Fruit fly (Drosophila melanogaster) whole organism, adult: ENCODE data around the gene CG14352.

Experiments used
- CG11617 ChIP-seq: fragments of 200-800 bp; sonication (Bioruptor generic); optimal IDR thresholded peaks from 2 replicates; lab custom pipeline; 2017; ENCODE audit warnings: mild to moderate bottlenecking, missing biosample characterization, missing genetic modification reagents, missing genetic modification characterization
- CG12768 ChIP-seq: fragments of 200-800 bp; sonication (Bioruptor generic); optimal IDR thresholded peaks from 2 replicates; lab custom pipeline; 2017; ENCODE audit warnings: missing biosample characterization, missing genetic modification characterization, mild to moderate bottlenecking, moderate library complexity, missing genetic modification reagents
- CG14711 ChIP-seq: fragments of 200-800 bp; sonication (Bioruptor generic); optimal IDR thresholded peaks from 2 replicates; lab custom pipeline; 2018; ENCODE audit warnings: missing biosample characterization, mild to moderate bottlenecking, missing genetic modification characterization, moderate library complexity
- CG1620 ChIP-seq: fragments of 200-800 bp; sonication (Bioruptor generic); optimal IDR thresholded peaks from 2 replicates; lab custom pipeline; 2016; ENCODE audit warnings: missing biosample characterization, missing genetic modification characterization
- CG33017 ChIP-seq: fragments of 200-800 bp; sonication (Bioruptor generic); optimal IDR thresholded peaks from 2 replicates; lab custom pipeline; 2018; ENCODE audit warnings: missing biosample characterization, mild to moderate bottlenecking, missing genetic modification characterization, moderate library complexity
- CG5204 ChIP-seq: fragments of 200-800 bp; sonication (Bioruptor generic); optimal IDR thresholded peaks from 2 replicates; lab custom pipeline; 2016; ENCODE audit warnings: missing biosample characterization, missing genetic modification characterization
- CG7045 ChIP-seq: fragments of 200-800 bp; sonication (Bioruptor generic); optimal IDR thresholded peaks from 2 replicates; lab custom pipeline; 2017; ENCODE audit warnings: missing biosample characterization, mild to moderate bottlenecking, missing genetic modification characterization
- CG7101 ChIP-seq: fragments of 200-800 bp; sonication (Bioruptor generic); optimal IDR thresholded peaks from 2 replicates; lab custom pipeline; 2018; ENCODE audit warnings: missing biosample characterization, mild to moderate bottlenecking, missing genetic modification characterization, moderate library complexity
- Clk ChIP-seq: fragments of 200-800 bp; sonication (Bioruptor generic); optimal IDR thresholded peaks from 2 replicates; lab custom pipeline; 2017; ENCODE audit warnings: missing biosample characterization, missing genetic modification characterization
- Crg-1 ChIP-seq: fragments of 200-800 bp; sonication (Bioruptor generic); optimal IDR thresholded peaks from 2 replicates; lab custom pipeline; 2016; ENCODE audit warnings: missing biosample characterization, missing genetic modification characterization
- Hr96 ChIP-seq: fragments of 200-800 bp; sonication (Bioruptor generic); optimal IDR thresholded peaks from 2 replicates; lab custom pipeline; 2016; ENCODE audit warnings: missing biosample characterization, missing genetic modification characterization
- Mnt ChIP-seq: fragments of 200-800 bp; sonication (Bioruptor generic); optimal IDR thresholded peaks from 2 replicates; lab custom pipeline; 2016; ENCODE audit warnings: missing biosample characterization, mild to moderate bottlenecking, missing genetic modification characterization
- bab1 ChIP-seq: fragments of 200-800 bp; sonication (Bioruptor generic); optimal IDR thresholded peaks from 3 replicates; lab custom pipeline; 2019; ENCODE audit warnings: missing biosample characterization, mild to moderate bottlenecking, missing genetic modification characterization, moderate library complexity
- cic ChIP-seq: fragments of 200-800 bp; sonication (Bioruptor generic); optimal IDR thresholded peaks from 2 replicates; lab custom pipeline; 2017; ENCODE audit warnings: missing biosample characterization, mild to moderate bottlenecking, missing genetic modification characterization, moderate library complexity
- cnc ChIP-seq, 2 experiments: fragments of >200 bp; optimal IDR thresholded peaks; 2 replicates each; lab custom pipeline; 2017
- kay ChIP-seq: fragments of 200-800 bp; sonication (Bioruptor generic); peaks from one replicate; lab custom pipeline; 2016; ENCODE audit warnings: missing biosample characterization, missing genetic modification characterization, borderline replicate concordance
- ovo ChIP-seq: fragments of 200-800 bp; sonication (Bioruptor generic); optimal IDR thresholded peaks from 2 replicates; lab custom pipeline; 2016; ENCODE audit warnings: missing biosample characterization, missing genetic modification characterization
- pad ChIP-seq: fragments of 200-800 bp; sonication (Bioruptor generic); optimal IDR thresholded peaks from 3 replicates; lab custom pipeline; 2017; ENCODE audit warnings: missing biosample characterization, missing genetic modification characterization, mild to moderate bottlenecking, moderate library complexity, missing genetic modification reagents
- tj ChIP-seq: fragments of 200-800 bp; sonication (Bioruptor generic); optimal IDR thresholded peaks from 3 replicates; lab custom pipeline; 2017; ENCODE audit warnings: missing biosample characterization, mild to moderate bottlenecking, missing genetic modification characterization, moderate library complexity
- toe ChIP-seq: fragments of 200-800 bp; sonication (Bioruptor generic); optimal IDR thresholded peaks from 2 replicates; lab custom pipeline; 2016; ENCODE audit warnings: missing biosample characterization, missing genetic modification characterization

CG14352 gene

DNA sequence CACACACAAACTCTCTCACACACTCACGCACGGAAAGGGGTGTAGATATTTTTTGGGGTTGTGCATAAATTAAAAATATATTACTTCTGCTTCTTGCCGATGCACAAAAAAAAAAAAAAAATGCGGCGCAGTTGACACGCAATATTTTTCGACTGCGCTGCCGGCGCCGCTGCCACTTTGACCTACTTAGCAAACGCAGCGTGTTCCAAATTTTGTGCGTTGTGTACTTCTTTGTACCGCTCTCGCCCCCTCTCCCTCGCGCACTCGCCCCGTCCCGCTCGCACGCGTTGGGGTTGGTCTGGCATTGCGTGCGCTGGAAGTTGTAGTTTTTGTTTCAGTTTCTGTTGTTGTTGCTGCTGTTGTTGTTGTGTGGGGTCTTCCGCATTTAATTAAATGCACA lies 43.0 kb downstream of the CG14352 start:
- TF ChIP-seq CG7045 = no peak
- TF ChIP-seq CG33017 (tag; lab: Kevin White, UChicago) = no peak
- no peak for TF ChIP-seq toe
- no peak for TF ChIP-seq Clk (GFP tag; lab: Kevin White, UChicago)
- TF ChIP-seq cnc (optimal IDR thresholded peaks at IDR 0.05; lab: Kevin White, UChicago) = no peak
- no peak for TF ChIP-seq CG5204 (GFP tag; lab: Kevin White, UChicago)
- no peak for TF ChIP-seq Mnt
- no peak for TF ChIP-seq tj (GFP tag; lab: Kevin White, UChicago)
- TF ChIP-seq cic (GFP tag; lab: Kevin White, UChicago) = no peak

DNA sequence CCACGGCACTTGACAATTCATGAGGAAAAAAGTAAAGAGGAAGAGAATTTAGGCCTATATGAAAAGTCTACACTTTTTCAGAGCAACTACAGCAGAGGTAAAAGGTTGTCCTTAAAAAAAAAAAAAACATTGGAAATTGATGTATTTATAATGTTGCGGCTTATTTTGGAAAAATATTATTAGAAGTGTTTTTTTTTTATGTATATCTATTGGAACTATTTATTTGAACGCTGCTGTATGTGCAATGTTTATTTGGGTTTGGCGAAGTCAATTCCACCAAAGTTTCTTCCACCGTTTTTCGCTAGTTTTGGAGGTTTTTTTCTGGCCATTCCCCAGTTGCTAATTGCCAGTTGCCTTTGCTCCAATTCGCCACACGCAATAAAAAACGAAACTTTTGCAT lies 44.6 kb downstream of the CG14352 start:
- TF ChIP-seq CG12768 (GFP tag; lab: Kevin White, UChicago) (no peak), bab1 (GFP tag; lab: Kevin White, UChicago) (no peak), cic (GFP tag; lab: Kevin White, UChicago) (no peak), ovo (GFP tag; lab: Kevin White, UChicago) (no peak), Crg-1 (no peak), CG14711 (tag; lab: Kevin White, UChicago) (no peak)

DNA sequence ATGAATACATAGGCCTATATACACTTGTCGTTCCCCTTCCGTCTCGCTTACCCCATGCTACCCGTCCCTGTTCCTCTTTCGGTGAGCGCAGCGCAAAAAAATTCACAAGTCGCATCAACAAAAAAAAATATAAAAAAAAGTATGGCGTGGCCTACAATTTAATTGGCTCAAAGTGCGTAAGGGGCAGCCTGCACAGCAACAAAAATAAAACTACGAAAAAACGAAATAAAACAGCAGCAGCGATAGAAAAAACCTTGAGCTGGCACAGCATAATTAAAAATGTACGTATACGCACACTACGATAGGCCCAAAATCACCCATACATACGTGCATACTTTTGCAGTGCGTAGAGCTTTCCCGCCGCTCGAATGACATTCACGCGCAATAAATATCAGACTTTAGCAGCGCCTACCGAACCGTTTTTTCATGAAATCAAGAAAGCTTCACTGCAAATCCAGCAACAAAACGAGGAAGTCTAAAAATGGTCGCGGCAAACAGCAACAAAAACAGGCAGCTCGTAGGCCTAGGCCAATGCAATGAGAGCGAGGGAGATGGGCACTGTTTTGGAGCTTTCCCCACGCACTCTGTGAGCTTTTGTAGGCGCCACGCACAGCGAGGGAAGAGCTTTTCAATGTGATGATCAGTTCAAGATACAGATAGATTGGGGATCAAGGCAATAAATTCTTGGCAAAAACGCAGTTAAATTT lies 45.8 kb downstream of the CG14352 start:
- TF ChIP-seq kay (GFP tag; lab: Kevin White, UChicago) = no peak
- no peak for TF ChIP-seq tj (GFP tag; lab: Kevin White, UChicago)
- no peak for TF ChIP-seq CG5204 (GFP tag; lab: Kevin White, UChicago)
- TF ChIP-seq CG1620 = no peak
- no peak for TF ChIP-seq cnc (optimal IDR thresholded peaks at IDR 0.05; lab: Kevin White, UChicago)
- TF ChIP-seq CG7101 = no peak
- TF ChIP-seq ovo (GFP tag; lab: Kevin White, UChicago) = no peak
- TF ChIP-seq CG12768 (GFP tag; lab: Kevin White, UChicago) = no peak
- no peak for TF ChIP-seq CG7045
- TF ChIP-seq bab1 (GFP tag; lab: Kevin White, UChicago) = no peak
- no peak for TF ChIP-seq toe
- no peak for TF ChIP-seq Hr96
- TF ChIP-seq Crg-1 = no peak
- TF ChIP-seq CG11617 (GFP tag; lab: Kevin White, UChicago) = no peak
- TF ChIP-seq cic (GFP tag; lab: Kevin White, UChicago) = no peak

DNA sequence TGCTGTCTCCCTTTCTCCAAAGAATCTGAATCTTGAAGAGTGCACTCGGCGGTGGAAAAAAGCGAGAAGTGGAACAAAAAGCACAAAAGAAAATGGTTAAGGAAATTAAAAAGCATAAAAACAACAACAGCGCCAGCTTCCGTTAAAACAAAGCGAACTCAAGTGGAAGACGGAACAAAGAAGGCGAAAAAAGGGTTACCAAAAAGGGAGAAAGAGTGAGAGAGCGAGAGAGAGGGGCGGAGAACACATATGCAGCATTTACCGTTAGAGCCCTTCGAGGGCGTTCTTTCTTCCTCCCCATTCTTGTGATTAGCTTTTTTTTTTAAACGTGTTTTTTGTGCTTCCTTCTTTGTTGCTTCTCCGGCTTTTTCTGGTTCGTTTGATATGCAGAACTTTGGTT lies 46.9 kb downstream of the CG14352 start:
- no peak for TF ChIP-seq kay (GFP tag; lab: Kevin White, UChicago)
- no peak for TF ChIP-seq ovo (GFP tag; lab: Kevin White, UChicago)
- no peak for TF ChIP-seq pad (GFP tag; lab: Kevin White, UChicago)
- TF ChIP-seq CG7045 = no peak
- no peak for TF ChIP-seq Hr96
- no peak for TF ChIP-seq bab1 (GFP tag; lab: Kevin White, UChicago)
- TF ChIP-seq CG7101 = no peak
- no peak for TF ChIP-seq CG5204 (GFP tag; lab: Kevin White, UChicago)
- no peak for TF ChIP-seq CG12768 (GFP tag; lab: Kevin White, UChicago)
- no peak for TF ChIP-seq cnc (optimal IDR thresholded peaks at IDR 0.05; lab: Kevin White, UChicago)
- no peak for TF ChIP-seq toe
- TF ChIP-seq cic (GFP tag; lab: Kevin White, UChicago) = no peak
- TF ChIP-seq CG33017 (tag; lab: Kevin White, UChicago) = no peak
- TF ChIP-seq Crg-1 = no peak
- no peak for TF ChIP-seq CG14711 (tag; lab: Kevin White, UChicago)
- no peak for TF ChIP-seq tj (GFP tag; lab: Kevin White, UChicago)
- TF ChIP-seq CG11617 (GFP tag; lab: Kevin White, UChicago) = no peak
- TF ChIP-seq Mnt = no peak
